Worm (Caenorhabditis elegans): ENCODE measurements around the gene F44B9.9.

DNA sequence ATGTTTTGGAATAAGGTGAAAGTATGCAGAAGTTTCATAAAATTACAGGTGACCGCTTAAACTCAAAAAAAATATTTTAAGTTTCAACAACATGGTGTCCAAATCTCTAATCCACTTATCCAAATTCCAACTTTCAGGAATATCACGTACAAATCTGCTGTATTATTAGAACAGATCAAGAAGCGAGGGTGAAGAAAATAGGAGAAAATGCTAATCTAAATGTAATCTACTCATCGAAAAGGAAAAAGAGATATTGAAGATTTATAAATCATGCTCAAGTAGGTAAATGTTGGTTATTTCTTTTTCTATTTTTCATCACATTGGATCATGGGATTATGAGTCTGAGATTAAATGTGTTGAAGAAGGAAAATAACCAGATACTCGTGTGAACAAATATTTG lies 29.3 kb downstream of the F44B9.9 start:
- no peak for TF ChIP-seq tra-4 (tag; optimal IDR thresholded peaks at IDR 0.05)
- TF ChIP-seq flt-1 (GFP tag; IDR thresholded peaks at IDR 0.05) = no peak
- TF ChIP-seq hmg-4 (GFP tag; optimal IDR thresholded peaks at IDR 0.05) = no peak
- TF ChIP-seq ama-1 (optimal IDR thresholded peaks at IDR 0.05) = no peak
- no peak for TF ChIP-seq scrt-1 (GFP tag; IDR thresholded peaks at IDR 0.05)
- TF ChIP-seq hnd-1 (tag; optimal IDR thresholded peaks at IDR 0.05) = no peak

Data from whole organism, early embryonic.